Worm (Caenorhabditis elegans) whole organism, L2 larva: Measurements from ENCODE around the gene arrd-1.

Experiments used
- C34F6.9 ChIP-seq: fragments of 150-350 bp; optimal IDR thresholded peaks from 2 replicates; lab custom pipeline; 2014; ENCODE audit warnings: missing biosample characterization, missing genetic modification characterization
- F13H6.1 ChIP-seq: sonication (generic microtip); optimal IDR thresholded peaks from 2 replicates; lab custom pipeline; 2016; ENCODE audit warnings: missing genetic modification characterization, missing compliant biosample characterization
- ZK546.5 ChIP-seq: sonication (generic microtip); optimal IDR thresholded peaks from 2 replicates; lab custom pipeline; 2017; ENCODE audit warnings: missing biosample characterization, missing genetic modification characterization
- alr-1 ChIP-seq: fragments of 150-350 bp; optimal IDR thresholded peaks from 2 replicates; lab custom pipeline; 2014; ENCODE audit warnings: missing biosample characterization, missing genetic modification characterization
- blmp-1 ChIP-seq: sonication (generic microtip); optimal IDR thresholded peaks from 2 replicates; lab custom pipeline; 2017; ENCODE audit warnings: missing genetic modification characterization, mild to moderate bottlenecking, missing compliant biosample characterization, antibody characterized with exemption, moderate library complexity; ENCODE audit not compliant: insufficient read depth
- ceh-16 ChIP-seq: fragments of 150-350 bp; optimal IDR thresholded peaks from 2 replicates; lab custom pipeline; 2014; ENCODE audit warnings: missing biosample characterization, missing genetic modification characterization
- ceh-82 ChIP-seq: fragments of 150-350 bp; optimal IDR thresholded peaks from 2 replicates; lab custom pipeline; 2014; ENCODE audit warnings: missing biosample characterization, missing genetic modification characterization
- crh-2 ChIP-seq: sonication (generic microtip); optimal IDR thresholded peaks from 2 replicates; lab custom pipeline; 2017; ENCODE audit warnings: missing biosample characterization, missing genetic modification characterization
- dmd-4 ChIP-seq: sonication (generic microtip); optimal IDR thresholded peaks from 2 replicates; lab custom pipeline; 2017; ENCODE audit warnings: missing biosample characterization, missing genetic modification characterization
- egl-27 ChIP-seq: sonication (generic microtip); optimal IDR thresholded peaks from 3 replicates; lab custom pipeline; 2017; ENCODE audit warnings: missing biosample characterization, missing genetic modification reagents, missing genetic modification characterization
- fos-1 ChIP-seq: fragments of 150-350 bp; optimal IDR thresholded peaks from 2 replicates; lab custom pipeline; 2014; ENCODE audit warnings: missing biosample characterization, missing genetic modification characterization
- gmeb-1 ChIP-seq: fragments of 150-350 bp; optimal IDR thresholded peaks from 2 replicates; lab custom pipeline; 2014; ENCODE audit warnings: missing biosample characterization, missing genetic modification characterization
- lin-13 ChIP-seq: fragments of 150-350 bp; optimal IDR thresholded peaks from 2 replicates; lab custom pipeline; 2014; ENCODE audit warnings: missing biosample characterization, missing genetic modification reagents, missing genetic modification characterization
- lin-39 ChIP-seq: fragments of 150-350 bp; optimal IDR thresholded peaks from 2 replicates; lab custom pipeline; 2014; ENCODE audit warnings: missing biosample characterization, missing genetic modification reagents, missing genetic modification characterization
- lsy-2 ChIP-seq, 2 experiments: fragments of 150-350 bp in 1 of 2; sonication (generic microtip) in 1 of 2; optimal IDR thresholded peaks; 2 replicates each; lab custom pipeline; 2014 to 2017; ENCODE audit warnings: missing biosample characterization in 2 of 2, missing genetic modification characterization in 2 of 2
- mab-5 ChIP-seq: fragments of 150-350 bp; optimal IDR thresholded peaks from 2 replicates; lab custom pipeline; 2014; ENCODE audit warnings: missing biosample characterization, missing genetic modification characterization
- mbf-1 ChIP-seq: sonication (generic microtip); optimal IDR thresholded peaks from 2 replicates; lab custom pipeline; 2017; ENCODE audit warnings: missing biosample characterization, missing genetic modification characterization
- mdl-1 ChIP-seq, 2 experiments: fragments of 150-350 bp in 1 of 2; sonication (generic microtip) in 1 of 2; optimal IDR thresholded peaks; 2 replicates each; lab custom pipeline; 2017; ENCODE audit warnings: missing biosample characterization in 2 of 2, missing genetic modification characterization in 2 of 2
- nhr-10 ChIP-seq: sonication (generic microtip); optimal IDR thresholded peaks from 2 replicates; lab custom pipeline; 2017; ENCODE audit warnings: missing biosample characterization, missing genetic modification characterization
- nhr-129 ChIP-seq: fragments of 150-350 bp; optimal IDR thresholded peaks from 2 replicates; lab custom pipeline; 2014; ENCODE audit warnings: missing biosample characterization, missing genetic modification characterization
- nhr-21 ChIP-seq: fragments of 150-350 bp; optimal IDR thresholded peaks from 2 replicates; lab custom pipeline; 2014; ENCODE audit warnings: missing biosample characterization, missing genetic modification characterization
- nhr-23 ChIP-seq: fragments of 150-350 bp; optimal IDR thresholded peaks from 2 replicates; lab custom pipeline; 2014; ENCODE audit warnings: missing biosample characterization, missing genetic modification reagents, missing genetic modification characterization
- nhr-237 ChIP-seq: fragments of 150-350 bp; optimal IDR thresholded peaks from 2 replicates; lab custom pipeline; 2014; ENCODE audit warnings: missing biosample characterization, missing genetic modification characterization
- nhr-25 ChIP-seq: fragments of 150-350 bp; sonication (generic microtip); optimal IDR thresholded peaks from 3 replicates; lab custom pipeline; 2014; ENCODE audit warnings: missing biosample characterization, missing genetic modification characterization
- nhr-6 ChIP-seq: fragments of 150-350 bp; optimal IDR thresholded peaks from 2 replicates; lab custom pipeline; 2014; ENCODE audit warnings: missing biosample characterization, missing genetic modification characterization
- nhr-77 ChIP-seq: fragments of 150-350 bp; optimal IDR thresholded peaks from 2 replicates; lab custom pipeline; 2014; ENCODE audit warnings: missing biosample characterization, missing genetic modification characterization
- peb-1 ChIP-seq: fragments of 150-350 bp; optimal IDR thresholded peaks from 2 replicates; lab custom pipeline; 2014; ENCODE audit warnings: missing biosample characterization, missing genetic modification characterization
- sem-4 ChIP-seq: fragments of 150-350 bp; optimal IDR thresholded peaks from 2 replicates; lab custom pipeline; 2014; ENCODE audit warnings: missing biosample characterization, missing genetic modification reagents, missing genetic modification characterization
- sma-3 ChIP-seq: sonication (generic microtip); optimal IDR thresholded peaks from 2 replicates; lab custom pipeline; 2016; ENCODE audit warnings: missing genetic modification reagents, missing genetic modification characterization, missing compliant biosample characterization
- sma-9 ChIP-seq, 2 experiments: fragments of 150-350 bp in 1 of 2; sonication (generic microtip) in 1 of 2; optimal IDR thresholded peaks; 2 replicates each; lab custom pipeline; 2014 to 2016; ENCODE audit warnings: missing genetic modification characterization in 2 of 2, mild to moderate bottlenecking in 1 of 2, missing biosample characterization in 1 of 2, missing compliant biosample characterization in 1 of 2, missing genetic modification reagents in 1 of 2, moderate library complexity in 1 of 2
- snpc-4 ChIP-seq: fragments of 150-350 bp; optimal IDR thresholded peaks from 2 replicates; lab custom pipeline; 2014; ENCODE audit warnings: missing biosample characterization, missing genetic modification characterization
- unc-39 ChIP-seq: fragments of 150-350 bp; optimal IDR thresholded peaks from 2 replicates; lab custom pipeline; 2014; ENCODE audit warnings: missing biosample characterization, missing genetic modification characterization
- unc-55 ChIP-seq: fragments of 150-350 bp; sonication (generic microtip); optimal IDR thresholded peaks from 3 replicates; lab custom pipeline; 2014; ENCODE audit warnings: missing biosample characterization, missing genetic modification reagents, missing genetic modification characterization
- ztf-11 ChIP-seq: sonication (generic microtip); optimal IDR thresholded peaks from 2 replicates; lab custom pipeline; 2017; ENCODE audit warnings: missing biosample characterization, missing genetic modification characterization
- ztf-4 ChIP-seq: fragments of 150-350 bp; optimal IDR thresholded peaks from 2 replicates; lab custom pipeline; 2014; ENCODE audit warnings: missing biosample characterization, missing genetic modification characterization

The arrd-1 gene

ce11 chrII:601305-601704 lies 26.0 kb upstream of the arrd-1 start:
- TF ChIP-seq nhr-77 (tag; lab: Kevin White, UChicago) = no peak
- peak; percentile 10 to 67 for TF ChIP-seq mdl-1 (tag; optimal IDR thresholded peaks at IDR 0.05; lab: Kevin White, UChicago)
- peak; percentile 79 for TF ChIP-seq unc-55 (GFP tag; lab: Kevin White, UChicago)
- TF ChIP-seq gmeb-1 (tag; lab: Kevin White, UChicago) = peak; percentile 32
- TF ChIP-seq sma-9 (GFP tag; optimal IDR thresholded peaks at IDR 0.05; lab: Kevin White, UChicago) = peak; percentile 78
- TF ChIP-seq sma-9 (tag; optimal IDR thresholded peaks at IDR 0.05; lab: Kevin White, UChicago) = no peak
- TF ChIP-seq C34F6.9 = peak; percentile 70
- no peak for TF ChIP-seq nhr-10 (tag; lab: Kevin White, UChicago)
- TF ChIP-seq mab-5 (tag; lab: Kevin White, UChicago) = peak; percentile 21
- no peak for TF ChIP-seq ceh-82 (tag; lab: Kevin White, UChicago)
- TF ChIP-seq egl-27 (tag; lab: Kevin White, UChicago) = peak; percentile 49
- TF ChIP-seq dmd-4 (tag; lab: Kevin White, UChicago) = no peak
- peak; percentile 58 for TF ChIP-seq crh-2 (tag; lab: Kevin White, UChicago)
- no peak for TF ChIP-seq ztf-4 (tag; lab: Kevin White, UChicago)
- TF ChIP-seq lsy-2 (tag; optimal IDR thresholded peaks at IDR 0.05; lab: Kevin White, UChicago) = peak in 1 of 2 experiments; percentile 65
- peak; percentile 74 for TF ChIP-seq nhr-129

- TF ChIP-seq fos-1 (tag; lab: Kevin White, UChicago) = no peak
- no peak for TF ChIP-seq mdl-1 (tag; optimal IDR thresholded peaks at IDR 0.05; lab: Kevin White, UChicago)
- no peak for TF ChIP-seq unc-55 (GFP tag; lab: Kevin White, UChicago)
These were observed 25.3 kb upstream of the arrd-1 start, which contains the start of gene nhl-3 for ce11 chrII:602020-602419. TSS of gene nhl-3 (minus strand) at chrII:602120.

ce11 chrII:602969-603368 lies 24.3 kb upstream of the arrd-1 start:
- TF ChIP-seq unc-55 (GFP tag; lab: Kevin White, UChicago) (peak; percentile 84), sma-9 (GFP tag; optimal IDR thresholded peaks at IDR 0.05; lab: Kevin White, UChicago) (peak; percentile 54), sma-9 (tag; optimal IDR thresholded peaks at IDR 0.05; lab: Kevin White, UChicago) (no peak), ztf-4 (tag; lab: Kevin White, UChicago) (no peak), ZK546.5 (tag; lab: Kevin White, UChicago) (no peak), C34F6.9 (peak; percentile 92), mbf-1 (tag; lab: Kevin White, UChicago) (no peak), crh-2 (tag; lab: Kevin White, UChicago) (peak; percentile 42), sem-4 (peak; percentile 69), mab-5 (tag; lab: Kevin White, UChicago) (peak; percentile 79), gmeb-1 (tag; lab: Kevin White, UChicago) (peak; percentile 43), lin-13 (GFP tag; lab: Kevin White, UChicago) (peak; percentile 45), ztf-11 (tag; lab: Kevin White, UChicago) (no peak), nhr-77 (tag; lab: Kevin White, UChicago) (no peak), F13H6.1 (tag; lab: Kevin White, UChicago) (peak; percentile 28), peb-1 (no peak), nhr-25 (tag; lab: Kevin White, UChicago) (peak; percentile 48), ceh-16 (no peak), lsy-2 (tag; optimal IDR thresholded peaks at IDR 0.05; lab: Kevin White, UChicago) (peak in 1 of 2 experiments; percentile 77), snpc-4 (tag; lab: Kevin White, UChicago) (peak; percentile 84), fos-1 (tag; lab: Kevin White, UChicago) (peak; percentile 37), lin-39 (tag; lab: Kevin White, UChicago) (peak; percentile 62), dmd-4 (tag; lab: Kevin White, UChicago) (no peak), sma-3 (GFP tag; lab: Kevin White, UChicago) (no peak), nhr-129 (peak; percentile 84), nhr-21 (no peak), mdl-1 (tag; optimal IDR thresholded peaks at IDR 0.05; lab: Kevin White, UChicago) (peak in 1 of 2 experiments; percentile 66), nhr-6 (tag; lab: Kevin White, UChicago) (no peak)

- no peak for TF ChIP-seq mbf-1 (tag; lab: Kevin White, UChicago)
- no peak for TF ChIP-seq nhr-6 (tag; lab: Kevin White, UChicago)
- no peak for TF ChIP-seq mab-5 (tag; lab: Kevin White, UChicago)
- no peak for TF ChIP-seq sma-9 (GFP tag; optimal IDR thresholded peaks at IDR 0.05; lab: Kevin White, UChicago)
- no peak for TF ChIP-seq sma-9 (tag; optimal IDR thresholded peaks at IDR 0.05; lab: Kevin White, UChicago)
- TF ChIP-seq unc-39 (tag; lab: Kevin White, UChicago) = no peak
- TF ChIP-seq nhr-23 = no peak
- TF ChIP-seq ztf-11 (tag; lab: Kevin White, UChicago) = no peak
- no peak for TF ChIP-seq F13H6.1 (tag; lab: Kevin White, UChicago)
- TF ChIP-seq blmp-1 (tag; lab: Kevin White, UChicago) = no peak
- no peak for TF ChIP-seq alr-1 (tag; lab: Kevin White, UChicago)
- TF ChIP-seq ceh-82 (tag; lab: Kevin White, UChicago) = no peak
- TF ChIP-seq dmd-4 (tag; lab: Kevin White, UChicago) = no peak
- TF ChIP-seq snpc-4 (tag; lab: Kevin White, UChicago) = no peak
- TF ChIP-seq fos-1 (tag; lab: Kevin White, UChicago) = no peak
- no peak for TF ChIP-seq ZK546.5 (tag; lab: Kevin White, UChicago)
- TF ChIP-seq nhr-237 (tag; lab: Kevin White, UChicago) = no peak
- TF ChIP-seq lin-13 (GFP tag; lab: Kevin White, UChicago) = no peak
- no peak for TF ChIP-seq lsy-2 (tag; optimal IDR thresholded peaks at IDR 0.05; lab: Kevin White, UChicago)
These were observed 22.0 kb upstream of the arrd-1 start, which contains the start of gene W04H10.2 for ce11 chrII:605267-605666. TSS of gene W04H10.2 (plus strand) at chrII:605567.
